Worm (Caenorhabditis elegans) whole organism, L1 larva: ENCODE results near the gene cyp-14A3.

ENCODE experiments used
- C04F5.9 ChIP-seq: sonication (generic microtip); optimal IDR thresholded peaks from 2 replicates; lab custom pipeline; 2016; ENCODE audit warnings: missing genetic modification characterization, missing compliant biosample characterization
- C16A3.4 ChIP-seq: fragments of 150-350 bp; optimal IDR thresholded peaks from 2 replicates; lab custom pipeline; 2014; ENCODE audit warnings: missing biosample characterization, missing genetic modification characterization
- C34B4.2 ChIP-seq: sonication (generic microtip); optimal IDR thresholded peaks from 2 replicates; lab custom pipeline; 2017; ENCODE audit warnings: mild to moderate bottlenecking, missing genetic modification characterization, missing compliant biosample characterization
- alr-1 ChIP-seq: fragments of 200-800 bp; sonication (Bioruptor generic); optimal IDR thresholded peaks from 2 replicates; lab custom pipeline; 2018; ENCODE audit warnings: borderline replicate concordance, mild to moderate bottlenecking, missing genetic modification characterization, missing compliant biosample characterization
- aly-2 ChIP-seq: fragments of 150-350 bp; optimal IDR thresholded peaks from 2 replicates; lab custom pipeline; 2014; ENCODE audit warnings: missing biosample characterization, missing genetic modification characterization
- blmp-1 ChIP-seq: fragments of 150-350 bp; optimal IDR thresholded peaks from 2 replicates; lab custom pipeline; 2014; ENCODE audit warnings: missing biosample characterization, missing genetic modification characterization
- ceh-63 ChIP-seq: fragments of 200-800 bp; sonication (Bioruptor generic); optimal IDR thresholded peaks from 2 replicates; lab custom pipeline; 2018; ENCODE audit warnings: mild to moderate bottlenecking, missing genetic modification characterization, missing compliant biosample characterization
- ceh-8 ChIP-seq: fragments of 200-800 bp; sonication (Bioruptor generic); optimal IDR thresholded peaks from 2 replicates; lab custom pipeline; 2018; ENCODE audit warnings: mild to moderate bottlenecking, missing genetic modification characterization, moderate library complexity, missing compliant biosample characterization
- ceh-82 ChIP-seq, 3 experiments: fragments of 150-350 bp in 1 of 3; sonication (generic microtip) in 2 of 3; optimal IDR thresholded peaks; 2 replicates each; lab custom pipeline; 2014 to 2017; ENCODE audit warnings: missing biosample characterization in 3 of 3, missing genetic modification characterization in 3 of 3
- ceh-88 ChIP-seq: fragments of 200-800 bp; sonication (Bioruptor generic); IDR thresholded peaks from 2 replicates; pipeline ENCODE4 v1.3.6; 2022; ENCODE audit warnings: missing genetic modification characterization, missing compliant biosample characterization
- ceh-90 ChIP-seq: sonication (generic microtip); optimal IDR thresholded peaks from 2 replicates; lab custom pipeline; 2016; ENCODE audit warnings: missing genetic modification characterization, missing compliant biosample characterization
- dpl-1 ChIP-seq, 3 experiments: fragments of 150-350 bp in 2 of 3; sonication (generic microtip) in 1 of 3; optimal IDR thresholded peaks; 2 replicates each; lab custom pipeline; 2014 to 2017; ENCODE audit warnings: missing biosample characterization in 3 of 3, missing genetic modification characterization in 3 of 3, missing genetic modification reagents in 3 of 3
- efl-1 ChIP-seq, 4 experiments: fragments of 150-350 bp; optimal IDR thresholded peaks in 3 of 4; peaks in 1 of 4; 1 replicate in 1 of 4; 2 replicates in 3 of 4; lab custom pipeline; 2014; ENCODE audit warnings: missing biosample characterization in 2 of 4, missing genetic modification characterization in 2 of 4, missing genetic modification reagents in 2 of 4
- efl-3 ChIP-seq: fragments of 200-800 bp; sonication (Bioruptor generic); optimal IDR thresholded peaks from 2 replicates; lab custom pipeline; 2018; ENCODE audit warnings: mild to moderate bottlenecking, missing genetic modification characterization, missing compliant biosample characterization
- egl-13 ChIP-seq: sonication (generic microtip); optimal IDR thresholded peaks from 2 replicates; lab custom pipeline; 2016; ENCODE audit warnings: missing genotype, missing genetic modification reagents, missing genetic modification characterization, missing compliant biosample characterization
- egl-27 ChIP-seq, 2 experiments: fragments of 150-350 bp in 1 of 2; sonication (generic microtip); optimal IDR thresholded peaks; 3 replicates each; lab custom pipeline; 2017 to 2018; ENCODE audit warnings: missing biosample characterization in 2 of 2, missing genetic modification characterization in 2 of 2, missing genetic modification reagents in 2 of 2
- elt-2 ChIP-seq: sonication (generic microtip); optimal IDR thresholded peaks from 2 replicates; lab custom pipeline; 2016; ENCODE audit warnings: missing genetic modification characterization, mild to moderate bottlenecking, inconsistent platforms, missing compliant biosample characterization, missing genetic modification reagents
- fkh-8 ChIP-seq: sonication (generic microtip); optimal IDR thresholded peaks from 2 replicates; lab custom pipeline; 2016; ENCODE audit warnings: mild to moderate bottlenecking, missing genetic modification characterization, missing compliant biosample characterization
- fos-1 ChIP-seq: fragments of 150-350 bp; optimal IDR thresholded peaks from 2 replicates; lab custom pipeline; 2014; ENCODE audit warnings: missing biosample characterization, missing genetic modification characterization
- grh-1 ChIP-seq: fragments of 200-800 bp; sonication (Bioruptor generic); IDR thresholded peaks from 2 replicates; pipeline ENCODE4 v1.3.6; 2022; ENCODE audit warnings: missing genetic modification reagents, missing genetic modification characterization, missing compliant biosample characterization
- hpl-2 ChIP-seq: fragments of 150-350 bp; optimal IDR thresholded peaks from 2 replicates; lab custom pipeline; 2014; ENCODE audit warnings: missing biosample characterization, missing genetic modification reagents, missing genetic modification characterization
- irx-1 ChIP-seq: sonication (generic microtip); optimal IDR thresholded peaks from 2 replicates; lab custom pipeline; 2016; ENCODE audit warnings: missing genetic modification characterization, missing compliant biosample characterization
- isw-1 ChIP-seq: fragments of 200-800 bp; sonication (Bioruptor generic); IDR thresholded peaks from 2 replicates; pipeline ENCODE4 v1.3.6; 2022; ENCODE audit warnings: missing genetic modification characterization, missing compliant biosample characterization
- jun-1 ChIP-seq: fragments of 150-350 bp; optimal IDR thresholded peaks from 2 replicates; lab custom pipeline; 2014; ENCODE audit warnings: missing biosample characterization, missing genetic modification reagents, missing genetic modification characterization
- lin-13 ChIP-seq: fragments of 150-350 bp; optimal IDR thresholded peaks from 2 replicates; lab custom pipeline; 2014; ENCODE audit warnings: missing biosample characterization, missing genetic modification reagents, missing genetic modification characterization
- lin-14 ChIP-seq: fragments of 200-800 bp; sonication (Bioruptor generic); optimal IDR thresholded peaks from 2 replicates; lab custom pipeline; 2018; ENCODE audit warnings: mild to moderate bottlenecking, missing genetic modification characterization, moderate library complexity, missing compliant biosample characterization
- lin-15B ChIP-seq: fragments of 150-350 bp; sonication (generic microtip); optimal IDR thresholded peaks from 3 replicates; lab custom pipeline; 2014; ENCODE audit warnings: missing biosample characterization, missing genetic modification characterization
- lin-35 ChIP-seq, 2 experiments: fragments of 150-350 bp; optimal IDR thresholded peaks; 2 replicates each; lab custom pipeline; 2014; ENCODE audit warnings: missing biosample characterization in 2 of 2, missing genetic modification characterization in 2 of 2, missing genetic modification reagents in 2 of 2
- lin-39 ChIP-seq: fragments of 150-350 bp; optimal IDR thresholded peaks from 2 replicates; lab custom pipeline; 2014; ENCODE audit warnings: missing biosample characterization, missing genetic modification reagents, missing genetic modification characterization
- lsy-2 ChIP-seq, 2 experiments: fragments of 150-350 bp; optimal IDR thresholded peaks; 2 replicates each; lab custom pipeline; 2014; ENCODE audit warnings: missing biosample characterization in 2 of 2, missing genetic modification characterization in 2 of 2
- mdl-1 ChIP-seq, 2 experiments: fragments of 150-350 bp; optimal IDR thresholded peaks; 2 replicates each; lab custom pipeline; 2014 to 2017; ENCODE audit warnings: missing biosample characterization in 2 of 2, missing genetic modification characterization in 2 of 2, inconsistent platforms in 1 of 2
- nhr-12 ChIP-seq: sonication (generic microtip); optimal IDR thresholded peaks from 2 replicates; lab custom pipeline; 2017; ENCODE audit warnings: missing biosample characterization, missing genetic modification characterization
- nhr-19 ChIP-seq: fragments of 200-800 bp; sonication (Bioruptor generic); conservative IDR thresholded peaks from 2 replicates; pipeline ENCODE4 v1.3.6; 2022; ENCODE audit warnings: missing genetic modification characterization, missing compliant biosample characterization
- nhr-20 ChIP-seq: sonication (generic microtip); optimal IDR thresholded peaks from 2 replicates; lab custom pipeline; 2016; ENCODE audit warnings: mild to moderate bottlenecking, missing genetic modification characterization, missing compliant biosample characterization
- nhr-28 ChIP-seq: fragments of 150-350 bp; optimal IDR thresholded peaks from 2 replicates; lab custom pipeline; 2014; ENCODE audit warnings: missing biosample characterization, missing genetic modification characterization
- nhr-77 ChIP-seq: fragments of 150-350 bp; optimal IDR thresholded peaks from 2 replicates; lab custom pipeline; 2014; ENCODE audit warnings: missing biosample characterization, missing genetic modification characterization
- nhr-84 ChIP-seq: sonication (generic microtip); optimal IDR thresholded peaks from 2 replicates; lab custom pipeline; 2017; ENCODE audit warnings: missing biosample characterization, missing genetic modification characterization
- nhr-85 ChIP-seq: sonication (generic microtip); peaks from one replicate; lab custom pipeline; 2016; ENCODE audit warnings: missing genetic modification characterization, inconsistent platforms, missing compliant biosample characterization
- nhr-90 ChIP-seq: sonication (generic microtip); optimal IDR thresholded peaks from 2 replicates; lab custom pipeline; 2016; ENCODE audit warnings: mild to moderate bottlenecking, missing genetic modification characterization, missing compliant biosample characterization; ENCODE audit not compliant: poor library complexity
- pag-3 ChIP-seq: sonication (generic microtip); optimal IDR thresholded peaks from 2 replicates; lab custom pipeline; 2017; ENCODE audit warnings: missing genetic modification characterization, mild to moderate bottlenecking, missing compliant biosample characterization, antibody characterized with exemption, borderline replicate concordance; ENCODE audit not compliant: insufficient read depth
- rnt-1 ChIP-seq: sonication (generic microtip); optimal IDR thresholded peaks from 2 replicates; lab custom pipeline; 2016; ENCODE audit warnings: mild to moderate bottlenecking, missing genetic modification characterization, moderate library complexity, missing compliant biosample characterization
- snu-23 ChIP-seq: sonication (generic microtip); optimal IDR thresholded peaks from 2 replicates; lab custom pipeline; 2016; ENCODE audit warnings: missing genetic modification characterization, missing compliant biosample characterization
- sox-4 ChIP-seq: sonication (generic microtip); optimal IDR thresholded peaks from 2 replicates; lab custom pipeline; 2016; ENCODE audit warnings: missing genetic modification characterization, missing compliant biosample characterization
- sptf-1 ChIP-seq: fragments of 150-350 bp; optimal IDR thresholded peaks from 2 replicates; lab custom pipeline; 2014; ENCODE audit warnings: missing biosample characterization, missing genetic modification characterization
- swsn-7 ChIP-seq: sonication (generic microtip); optimal IDR thresholded peaks from 2 replicates; lab custom pipeline; 2016; ENCODE audit warnings: missing genetic modification characterization, missing compliant biosample characterization
- tbx-2 ChIP-seq: sonication (generic microtip); optimal IDR thresholded peaks from 2 replicates; lab custom pipeline; 2016; ENCODE audit warnings: missing genetic modification characterization, missing compliant biosample characterization
- unc-86 ChIP-seq: sonication (generic microtip); optimal IDR thresholded peaks from 2 replicates; lab custom pipeline; 2016; ENCODE audit warnings: missing genetic modification characterization, missing compliant biosample characterization
- xbp-1 ChIP-seq: sonication (generic microtip); optimal IDR thresholded peaks from 2 replicates; lab custom pipeline; 2016; ENCODE audit warnings: missing genetic modification characterization, missing compliant biosample characterization
- ztf-4 ChIP-seq: fragments of 150-350 bp; optimal IDR thresholded peaks from 2 replicates; lab custom pipeline; 2014; ENCODE audit warnings: missing biosample characterization, missing genetic modification characterization

The cyp-14A3 gene

ce11 chrX:13307852-13308251 lies 33.9 kb upstream of the cyp-14A3 start:
- no peak for TF ChIP-seq swsn-7 (tag; lab: Kevin White, UChicago)
- TF ChIP-seq nhr-77 = no peak
- no peak for TF ChIP-seq C34B4.2 (tag; lab: Kevin White, UChicago)
- TF ChIP-seq isw-1 (GFP tag; lab: Robert Waterston, UW) = no peak
- no peak for TF ChIP-seq efl-3 (GFP tag; lab: Kevin White, UChicago)
- TF ChIP-seq jun-1 (tag; lab: Kevin White, UChicago) = no peak
- TF ChIP-seq nhr-28 = no peak
- no peak for TF ChIP-seq dpl-1 (GFP tag; optimal IDR thresholded peaks at IDR 0.05; lab: Kevin White, UChicago)
- TF ChIP-seq elt-2 = no peak
- no peak for TF ChIP-seq egl-27 (tag; optimal IDR thresholded peaks at IDR 0.05; lab: Kevin White, UChicago)
- TF ChIP-seq C04F5.9 (tag; lab: Kevin White, UChicago) = no peak

- TF ChIP-seq isw-1 (GFP tag; lab: Robert Waterston, UW) (peak; percentile 25; the same call in 1 of the 2 replicates), lin-15B (tag; lab: Kevin White, UChicago) (peak; percentile 17), nhr-20 (tag; lab: Kevin White, UChicago) (peak; percentile 81), fos-1 (tag; lab: Kevin White, UChicago) (peak; percentile 71), lin-14 (GFP tag; lab: Kevin White, UChicago) (peak; percentile 88), nhr-85 (peak; percentile 54), nhr-12 (tag; lab: Kevin White, UChicago) (no peak), dpl-1 (GFP tag; optimal IDR thresholded peaks at IDR 0.05; lab: Kevin White, UChicago) (peak in 2 of 3 experiments; percentile 40 to 43), pag-3 (tag; lab: Kevin White, UChicago) (no peak), efl-1 (optimal IDR thresholded peaks at IDR 0.05; lab: Kevin White, UChicago) (peak; percentile 32 to 46), efl-1 (GFP tag; optimal IDR thresholded peaks at IDR 0.05 in 1 of 2; lab: Kevin White, UChicago) (peak in 1 of 2 experiments; percentile 91), rnt-1 (tag; lab: Kevin White, UChicago) (peak; percentile 83), jun-1 (tag; lab: Kevin White, UChicago) (peak; percentile 73), C16A3.4 (peak; percentile 93), snu-23 (GFP tag; lab: Kevin White, UChicago) (peak; percentile 92), sptf-1 (tag; lab: Kevin White, UChicago) (no peak), grh-1 (GFP tag; lab: Robert Waterston, UW) (no peak), ceh-82 (tag; optimal IDR thresholded peaks at IDR 0.05; lab: Kevin White, UChicago) (peak; percentile 11 to 73 (median 65)), ztf-4 (tag; lab: Kevin White, UChicago) (peak; percentile 60), hpl-2 (peak; percentile 45), unc-86 (tag; lab: Kevin White, UChicago) (peak; percentile 58), ceh-90 (tag; lab: Kevin White, UChicago) (no peak), lin-39 (tag; lab: Kevin White, UChicago) (peak; percentile 24), ceh-8 (GFP tag; lab: Kevin White, UChicago) (peak; percentile 76), irx-1 (tag; lab: Kevin White, UChicago) (peak; percentile 52), nhr-19 (peak; percentile 83), lin-35 (GFP tag; optimal IDR thresholded peaks at IDR 0.05; lab: Kevin White, UChicago) (peak; percentile 43 to 74), sox-4 (peak; percentile 60), ceh-63 (GFP tag; lab: Kevin White, UChicago) (no peak), ceh-88 (GFP tag; lab: Robert Waterston, UW) (no peak; the same call in 1 of the 2 replicates), nhr-90 (tag; lab: Kevin White, UChicago) (peak; percentile 83), xbp-1 (tag; lab: Kevin White, UChicago) (peak; percentile 70), alr-1 (no peak), egl-27 (tag; optimal IDR thresholded peaks at IDR 0.05; lab: Kevin White, UChicago) (peak in 1 of 2 experiments; percentile 59), fkh-8 (tag; lab: Kevin White, UChicago) (peak; percentile 80), lsy-2 (tag; optimal IDR thresholded peaks at IDR 0.05; lab: Kevin White, UChicago) (peak; percentile 65 to 79), tbx-2 (tag; lab: Kevin White, UChicago) (peak; percentile 72), nhr-84 (tag; lab: Kevin White, UChicago) (no peak), aly-2 (tag; lab: Kevin White, UChicago) (peak; percentile 50), blmp-1 (tag; lab: Kevin White, UChicago) (peak; percentile 58), C34B4.2 (tag; lab: Kevin White, UChicago) (no peak), lin-13 (GFP tag; lab: Kevin White, UChicago) (peak; percentile 66), egl-13 (tag; lab: Kevin White, UChicago) (peak; percentile 58), mdl-1 (tag; optimal IDR thresholded peaks at IDR 0.05; lab: Kevin White, UChicago) (peak in 1 of 2 experiments; percentile 88)
These were observed 33.0 kb upstream of the cyp-14A3 start for ce11 chrX:13306869-13307446.
